Worm (Caenorhabditis elegans) whole organism, young adult: ENCODE results near the gene rnh-1.2.

Source experiments
- B0261.1 ChIP-seq: sonication (generic microtip); optimal IDR thresholded peaks from 2 replicates; lab custom pipeline; 2016; ENCODE audit warnings: mild to moderate bottlenecking, missing genetic modification characterization, moderate library complexity, missing compliant biosample characterization
- B0336.3 ChIP-seq: fragments of 200-800 bp; sonication (Bioruptor generic); IDR thresholded peaks from 2 replicates; pipeline ENCODE4 v1.3.6; 2022; ENCODE audit warnings: missing genetic modification characterization, missing compliant biosample characterization
- D2030.7 ChIP-seq: fragments of 200-800 bp; sonication (Bioruptor generic); IDR thresholded peaks from 2 replicates; pipeline ENCODE4 v1.3.6; 2022; ENCODE audit warnings: missing genetic modification reagents, missing genetic modification characterization, missing compliant biosample characterization
- F37B4.10 ChIP-seq: fragments of 200-800 bp; sonication (Bioruptor generic); IDR thresholded peaks from 2 replicates; pipeline ENCODE4 v1.3.6; 2022; ENCODE audit warnings: missing genetic modification characterization, missing compliant biosample characterization
- F57A8.1 ChIP-seq: fragments of 200-800 bp; sonication (Bioruptor generic); optimal IDR thresholded peaks from 2 replicates; lab custom pipeline; 2018; ENCODE audit warnings: mild to moderate bottlenecking, missing genetic modification characterization, moderate library complexity, missing compliant biosample characterization
- F57C9.4 ChIP-seq: sonication (generic microtip); optimal IDR thresholded peaks from 2 replicates; lab custom pipeline; 2017; ENCODE audit warnings: mild to moderate bottlenecking, missing genetic modification characterization, missing compliant biosample characterization
- K12H6.12 ChIP-seq: fragments of 200-800 bp; sonication (Bioruptor generic); optimal IDR thresholded peaks from 2 replicates; lab custom pipeline; 2018; ENCODE audit warnings: mild to moderate bottlenecking, missing genetic modification characterization, missing compliant biosample characterization
- Y53F4B.3 ChIP-seq: fragments of 200-800 bp; sonication (Bioruptor generic); IDR thresholded peaks from 2 replicates; pipeline ENCODE4 v1.3.6; 2022; ENCODE audit warnings: missing genetic modification reagents, missing genetic modification characterization, missing compliant biosample characterization
- ama-1 ChIP-seq, 3 experiments: fragments of 150-350 bp in 1 of 3; sonication (generic microtip) in 2 of 3; optimal IDR thresholded peaks; 2 replicates each; lab custom pipeline; 2014 to 2018; ENCODE audit warnings: missing biosample characterization in 2 of 3, missing genetic modification characterization in 2 of 3, missing genetic modification reagents in 2 of 3
- aptf-3 ChIP-seq: fragments of 200-800 bp; sonication (Bioruptor generic); IDR thresholded peaks from 2 replicates; pipeline ENCODE4 v1.3.6; 2022; ENCODE audit warnings: missing genetic modification characterization, missing compliant biosample characterization
- athp-1 ChIP-seq: sonication (generic microtip); optimal IDR thresholded peaks from 2 replicates; lab custom pipeline; 2017; ENCODE audit warnings: mild to moderate bottlenecking, missing genetic modification characterization, missing compliant biosample characterization
- attf-5 ChIP-seq: fragments of 200-800 bp; sonication (Bioruptor generic); optimal IDR thresholded peaks from 2 replicates; lab custom pipeline; 2018; ENCODE audit warnings: mild to moderate bottlenecking, missing genetic modification characterization, missing compliant biosample characterization
- bed-2 ChIP-seq: fragments of 200-800 bp; sonication (Bioruptor generic); IDR thresholded peaks from 2 replicates; pipeline ENCODE4 v1.3.6; 2022; ENCODE audit warnings: missing genetic modification reagents, missing genetic modification characterization, missing compliant biosample characterization
- ceh-100 ChIP-seq: fragments of 200-800 bp; sonication (Bioruptor generic); IDR thresholded peaks from 2 replicates; pipeline ENCODE4 v1.3.6; 2022; ENCODE audit warnings: missing genetic modification reagents, missing genetic modification characterization, missing compliant biosample characterization
- ceh-58 ChIP-seq: fragments of 200-800 bp; sonication (Bioruptor generic); IDR thresholded peaks from 2 replicates; pipeline ENCODE4 v1.3.6; 2022; ENCODE audit warnings: missing genetic modification characterization, missing compliant biosample characterization
- die-1 ChIP-seq: sonication (generic microtip); optimal IDR thresholded peaks from 2 replicates; lab custom pipeline; 2016; ENCODE audit warnings: missing genotype, mild to moderate bottlenecking, missing genetic modification characterization, missing compliant biosample characterization
- dpl-1 ChIP-seq: fragments of 150-350 bp; optimal IDR thresholded peaks from 2 replicates; lab custom pipeline; 2014; ENCODE audit warnings: missing biosample characterization, missing genetic modification reagents, missing genetic modification characterization
- ets-4 ChIP-seq: fragments of 200-800 bp; sonication (Bioruptor generic); optimal IDR thresholded peaks from 2 replicates; lab custom pipeline; 2018; ENCODE audit warnings: mild to moderate bottlenecking, missing genetic modification characterization, missing compliant biosample characterization
- fkh-3 ChIP-seq: sonication (generic microtip); optimal IDR thresholded peaks from 2 replicates; lab custom pipeline; 2016; ENCODE audit warnings: mild to moderate bottlenecking, missing genetic modification characterization, missing compliant biosample characterization
- him-1 ChIP-seq: sonication (generic microtip); optimal IDR thresholded peaks from 2 replicates; lab custom pipeline; 2016; ENCODE audit warnings: missing genotype, missing genetic modification reagents, missing genetic modification characterization, missing compliant biosample characterization
- let-526 ChIP-seq: fragments of 200-800 bp; sonication (Bioruptor generic); IDR thresholded peaks from 2 replicates; pipeline ENCODE4 v1.3.6; 2022; ENCODE audit warnings: missing genetic modification reagents, missing genetic modification characterization, missing compliant biosample characterization
- lin-54 ChIP-seq: fragments of 200-800 bp; sonication (Bioruptor generic); optimal IDR thresholded peaks from 2 replicates; lab custom pipeline; 2018; ENCODE audit warnings: mild to moderate bottlenecking, missing genetic modification characterization, missing compliant biosample characterization
- lsl-1 ChIP-seq: fragments of 200-800 bp; sonication (Bioruptor generic); optimal IDR thresholded peaks from 2 replicates; lab custom pipeline; 2018; ENCODE audit warnings: mild to moderate bottlenecking, missing genetic modification characterization, moderate library complexity, missing compliant biosample characterization
- madf-6 ChIP-seq: fragments of 200-800 bp; sonication (Bioruptor generic); IDR thresholded peaks from 2 replicates; pipeline ENCODE4 v1.3.6; 2022; ENCODE audit warnings: missing genetic modification reagents, missing genetic modification characterization, missing compliant biosample characterization
- mcd-1 ChIP-seq: fragments of 200-800 bp; sonication (Bioruptor generic); IDR thresholded peaks from 2 replicates; pipeline ENCODE4 v1.3.6; 2022; ENCODE audit warnings: missing genetic modification reagents, missing genetic modification characterization, missing compliant biosample characterization
- nfya-1 ChIP-seq: sonication (generic microtip); optimal IDR thresholded peaks from 2 replicates; lab custom pipeline; 2017; ENCODE audit warnings: antibody characterized with exemption, missing compliant biosample characterization, missing genetic modification characterization, borderline replicate concordance; ENCODE audit not compliant: insufficient read depth
- pbrm-1 ChIP-seq: fragments of 200-800 bp; sonication (Bioruptor generic); IDR thresholded peaks from 2 replicates; pipeline ENCODE4 v1.3.6; 2022; ENCODE audit warnings: missing genetic modification reagents, missing genetic modification characterization, missing compliant biosample characterization
- pha-4 ChIP-seq: fragments of 150-350 bp; sonication (generic microtip); optimal IDR thresholded peaks from 2 replicates; lab custom pipeline; 2014; ENCODE audit warnings: missing biosample characterization, missing genetic modification reagents, missing genetic modification characterization
- rec-8 ChIP-seq, 2 experiments: sonication (generic microtip); optimal IDR thresholded peaks; 2 replicates each; lab custom pipeline; 2016; ENCODE audit warnings: mild to moderate bottlenecking in 2 of 2, missing genetic modification characterization in 2 of 2, missing genetic modification reagents in 2 of 2, missing genotype in 2 of 2, missing biosample characterization in 1 of 2, missing compliant biosample characterization in 1 of 2, moderate library complexity in 1 of 2
- rpc-1 ChIP-seq, 2 experiments: fragments of 150-350 bp in 1 of 2; sonication (generic microtip) in 1 of 2; optimal IDR thresholded peaks; 2 replicates each; lab custom pipeline; 2014 to 2018; ENCODE audit warnings: missing biosample characterization in 1 of 2, missing genetic modification characterization in 1 of 2, missing genetic modification reagents in 1 of 2, missing genotype in 1 of 2
- sea-2 ChIP-seq: fragments of 200-800 bp; sonication (Bioruptor generic); IDR thresholded peaks from 2 replicates; pipeline ENCODE4 v1.3.6; 2022; ENCODE audit warnings: missing genetic modification characterization, missing compliant biosample characterization
- snpc-1.1 ChIP-seq: sonication (generic microtip); optimal IDR thresholded peaks from 2 replicates; lab custom pipeline; 2017; ENCODE audit warnings: missing genetic modification characterization, mild to moderate bottlenecking, missing compliant biosample characterization, antibody characterized with exemption, moderate library complexity, missing genotype, missing genetic modification reagents; ENCODE audit not compliant: insufficient read depth
- snpc-4 ChIP-seq, 5 experiments: fragments of 150-350 bp in 1 of 5; sonication (generic microtip) in 4 of 5; optimal IDR thresholded peaks; 2 replicates each; lab custom pipeline; 2014 to 2018; ENCODE audit warnings: missing genetic modification characterization in 5 of 5, missing biosample characterization in 3 of 5, antibody characterized with exemption in 2 of 5, mild to moderate bottlenecking in 2 of 5, missing compliant biosample characterization in 2 of 5, missing genotype in 2 of 5, moderate library complexity in 2 of 5, missing genetic modification reagents in 1 of 5
- sptf-2 ChIP-seq: fragments of 200-800 bp; sonication (Bioruptor generic); optimal IDR thresholded peaks from 2 replicates; lab custom pipeline; 2018; ENCODE audit warnings: mild to moderate bottlenecking, missing genetic modification characterization, missing compliant biosample characterization
- unc-130 ChIP-seq: sonication (generic microtip); optimal IDR thresholded peaks from 2 replicates; lab custom pipeline; 2016; ENCODE audit warnings: missing genetic modification reagents, missing genetic modification characterization, missing compliant biosample characterization
- ztf-26 ChIP-seq: sonication (generic microtip); optimal IDR thresholded peaks from 2 replicates; lab custom pipeline; 2017; ENCODE audit warnings: missing genetic modification characterization, missing compliant biosample characterization

rnh-1.2 gene

ce11 chrII:9872961-9873360, 31.1 kb upstream of the rnh-1.2 start, which contains the start of gene chil-8:
Gene chil-8 (minus strand): TSS chrII:9873061.
- no peak for TF ChIP-seq B0261.1 (tag; lab: Kevin White, UChicago)
- no peak for TF ChIP-seq ceh-100 (GFP tag; lab: Robert Waterston, UW)
- TF ChIP-seq sea-2: no peak
- TF ChIP-seq ceh-58 (GFP tag; lab: Robert Waterston, UW): no peak
- TF ChIP-seq dpl-1: no peak
- TF ChIP-seq aptf-3 (GFP tag; lab: Robert Waterston, UW): no peak

ce11 chrII:9871061-9871460, 29.2 kb upstream of the rnh-1.2 start, which contains the start of gene chil-7:
Gene chil-7 (minus strand): TSS chrII:9871172.
- TF ChIP-seq unc-130 (GFP tag; lab: Kevin White, UChicago) (no peak), snpc-4 (GFP tag; optimal IDR thresholded peaks at IDR 0.05; lab: Kevin White, UChicago) (no peak), snpc-4 (tag; optimal IDR thresholded peaks at IDR 0.05; lab: Kevin White, UChicago) (no peak), F37B4.10 (GFP tag; lab: Robert Waterston, UW) (no peak), lin-54 (no peak), athp-1 (tag; lab: Kevin White, UChicago) (no peak), F57A8.1 (GFP tag; lab: Kevin White, UChicago) (no peak), attf-5 (GFP tag; lab: Kevin White, UChicago) (no peak), ets-4 (GFP tag; lab: Kevin White, UChicago) (no peak), Y53F4B.3 (no peak), nfya-1 (no peak), lsl-1 (GFP tag; lab: Kevin White, UChicago) (no peak), pbrm-1 (GFP tag; lab: Robert Waterston, UW) (no peak), fkh-3 (tag; lab: Kevin White, UChicago) (no peak), bed-2 (GFP tag; lab: Robert Waterston, UW) (no peak), ceh-100 (GFP tag; lab: Robert Waterston, UW) (no peak), rec-8 (tag; optimal IDR thresholded peaks at IDR 0.05; lab: Kevin White, UChicago) (no peak), mcd-1 (GFP tag; lab: Robert Waterston, UW) (no peak)

ce11 chrII:9868698-9869097, 26.9 kb upstream of the rnh-1.2 start, which contains the start of gene old-1:
Gene old-1 (minus strand): TSS chrII:9868747.
- TF ChIP-seq rec-8 (tag; optimal IDR thresholded peaks at IDR 0.05; lab: Kevin White, UChicago) (no peak), him-1 (tag; lab: Kevin White, UChicago) (no peak), snpc-4 (GFP tag; optimal IDR thresholded peaks at IDR 0.05; lab: Kevin White, UChicago) (no peak), snpc-4 (tag; optimal IDR thresholded peaks at IDR 0.05; lab: Kevin White, UChicago) (no peak), pha-4 (no peak)

ce11 chrII:9868207-9868606, 26.4 kb upstream of the rnh-1.2 start:
- TF ChIP-seq sptf-2: no peak
- no peak for TF ChIP-seq ztf-26 (tag; lab: Kevin White, UChicago)
- TF ChIP-seq lin-54: no peak
- no peak for TF ChIP-seq sea-2
- no peak for TF ChIP-seq K12H6.12 (tag; lab: Kevin White, UChicago)
- no peak for TF ChIP-seq madf-6 (GFP tag; lab: Robert Waterston, UW)
- no peak for TF ChIP-seq snpc-1.1 (tag; lab: Kevin White, UChicago)
- TF ChIP-seq D2030.7 (GFP tag; lab: Robert Waterston, UW): no peak
- TF ChIP-seq die-1 (tag; lab: Kevin White, UChicago): no peak
- no peak for TF ChIP-seq let-526 (GFP tag; lab: Robert Waterston, UW)
- TF ChIP-seq unc-130 (GFP tag; lab: Kevin White, UChicago): no peak
- no peak for TF ChIP-seq F57C9.4
- TF ChIP-seq B0336.3: no peak
- no peak for TF ChIP-seq rpc-1 (optimal IDR thresholded peaks at IDR 0.05; lab: Kevin White, UChicago)
- no peak for TF ChIP-seq rpc-1 (tag; optimal IDR thresholded peaks at IDR 0.05; lab: Kevin White, UChicago)
- TF ChIP-seq mcd-1 (GFP tag; lab: Robert Waterston, UW): no peak
- TF ChIP-seq ama-1 (optimal IDR thresholded peaks at IDR 0.05; lab: Kevin White, UChicago): no peak
- TF ChIP-seq ama-1 (GFP tag; optimal IDR thresholded peaks at IDR 0.05; lab: Kevin White, UChicago): no peak
